Worm (Caenorhabditis elegans) whole organism, L2 larva: ENCODE results near the gene C03B1.14.
A peak's percentile ranks its signal among the peaks of the same experiment; 100 is the strongest.

Source experiments
- C34F6.9 ChIP-seq: fragments of 150-350 bp; optimal IDR thresholded peaks from 2 replicates; lab custom pipeline; 2014; ENCODE audit warnings: missing biosample characterization, missing genetic modification characterization
- ZK546.5 ChIP-seq: sonication (generic microtip); optimal IDR thresholded peaks from 2 replicates; lab custom pipeline; 2017; ENCODE audit warnings: missing biosample characterization, missing genetic modification characterization
- alr-1 ChIP-seq: fragments of 150-350 bp; optimal IDR thresholded peaks from 2 replicates; lab custom pipeline; 2014; ENCODE audit warnings: missing biosample characterization, missing genetic modification characterization
- aly-2 ChIP-seq: fragments of 150-350 bp; optimal IDR thresholded peaks from 2 replicates; lab custom pipeline; 2014; ENCODE audit warnings: missing biosample characterization, missing genetic modification characterization
- blmp-1 ChIP-seq: sonication (generic microtip); optimal IDR thresholded peaks from 2 replicates; lab custom pipeline; 2017; ENCODE audit warnings: missing genetic modification characterization, mild to moderate bottlenecking, missing compliant biosample characterization, antibody characterized with exemption, moderate library complexity; ENCODE audit not compliant: insufficient read depth
- ceh-16 ChIP-seq: fragments of 150-350 bp; optimal IDR thresholded peaks from 2 replicates; lab custom pipeline; 2014; ENCODE audit warnings: missing biosample characterization, missing genetic modification characterization
- ceh-82 ChIP-seq: fragments of 150-350 bp; optimal IDR thresholded peaks from 2 replicates; lab custom pipeline; 2014; ENCODE audit warnings: missing biosample characterization, missing genetic modification characterization
- crh-2 ChIP-seq: sonication (generic microtip); optimal IDR thresholded peaks from 2 replicates; lab custom pipeline; 2017; ENCODE audit warnings: missing biosample characterization, missing genetic modification characterization
- dmd-4 ChIP-seq: sonication (generic microtip); optimal IDR thresholded peaks from 2 replicates; lab custom pipeline; 2017; ENCODE audit warnings: missing biosample characterization, missing genetic modification characterization
- egl-27 ChIP-seq: sonication (generic microtip); optimal IDR thresholded peaks from 3 replicates; lab custom pipeline; 2017; ENCODE audit warnings: missing biosample characterization, missing genetic modification reagents, missing genetic modification characterization
- elt-1 ChIP-seq: fragments of 150-350 bp; optimal IDR thresholded peaks from 2 replicates; lab custom pipeline; 2014; ENCODE audit warnings: missing biosample characterization, missing genetic modification characterization
- fos-1 ChIP-seq: fragments of 150-350 bp; optimal IDR thresholded peaks from 2 replicates; lab custom pipeline; 2014; ENCODE audit warnings: missing biosample characterization, missing genetic modification characterization
- gmeb-1 ChIP-seq: fragments of 150-350 bp; optimal IDR thresholded peaks from 2 replicates; lab custom pipeline; 2014; ENCODE audit warnings: missing biosample characterization, missing genetic modification characterization
- lin-11 ChIP-seq: fragments of 150-350 bp; sonication (generic microtip); optimal IDR thresholded peaks from 2 replicates; lab custom pipeline; 2014; ENCODE audit warnings: missing biosample characterization, missing genetic modification characterization, inconsistent platforms, mixed read lengths
- lin-13 ChIP-seq: fragments of 150-350 bp; optimal IDR thresholded peaks from 2 replicates; lab custom pipeline; 2014; ENCODE audit warnings: missing biosample characterization, missing genetic modification reagents, missing genetic modification characterization
- lin-39 ChIP-seq: fragments of 150-350 bp; optimal IDR thresholded peaks from 2 replicates; lab custom pipeline; 2014; ENCODE audit warnings: missing biosample characterization, missing genetic modification reagents, missing genetic modification characterization
- lsy-2 ChIP-seq, 2 experiments: fragments of 150-350 bp in 1 of 2; sonication (generic microtip) in 1 of 2; optimal IDR thresholded peaks; 2 replicates each; lab custom pipeline; 2014 to 2017; ENCODE audit warnings: missing biosample characterization in 2 of 2, missing genetic modification characterization in 2 of 2
- mab-5 ChIP-seq: fragments of 150-350 bp; optimal IDR thresholded peaks from 2 replicates; lab custom pipeline; 2014; ENCODE audit warnings: missing biosample characterization, missing genetic modification characterization
- mbf-1 ChIP-seq: sonication (generic microtip); optimal IDR thresholded peaks from 2 replicates; lab custom pipeline; 2017; ENCODE audit warnings: missing biosample characterization, missing genetic modification characterization
- mdl-1 ChIP-seq, 2 experiments: fragments of 150-350 bp in 1 of 2; sonication (generic microtip) in 1 of 2; optimal IDR thresholded peaks; 2 replicates each; lab custom pipeline; 2017; ENCODE audit warnings: missing biosample characterization in 2 of 2, missing genetic modification characterization in 2 of 2
- nhr-10 ChIP-seq: sonication (generic microtip); optimal IDR thresholded peaks from 2 replicates; lab custom pipeline; 2017; ENCODE audit warnings: missing biosample characterization, missing genetic modification characterization
- nhr-11 ChIP-seq: fragments of 150-350 bp; optimal IDR thresholded peaks from 2 replicates; lab custom pipeline; 2014; ENCODE audit warnings: missing biosample characterization, missing genetic modification characterization
- nhr-12 ChIP-seq: fragments of 150-350 bp; optimal IDR thresholded peaks from 2 replicates; lab custom pipeline; 2014; ENCODE audit warnings: missing biosample characterization, missing genetic modification characterization
- nhr-21 ChIP-seq: fragments of 150-350 bp; optimal IDR thresholded peaks from 2 replicates; lab custom pipeline; 2014; ENCODE audit warnings: missing biosample characterization, missing genetic modification characterization
- nhr-237 ChIP-seq: fragments of 150-350 bp; optimal IDR thresholded peaks from 2 replicates; lab custom pipeline; 2014; ENCODE audit warnings: missing biosample characterization, missing genetic modification characterization
- nhr-25 ChIP-seq: fragments of 150-350 bp; sonication (generic microtip); optimal IDR thresholded peaks from 3 replicates; lab custom pipeline; 2014; ENCODE audit warnings: missing biosample characterization, missing genetic modification characterization
- nhr-6 ChIP-seq: fragments of 150-350 bp; optimal IDR thresholded peaks from 2 replicates; lab custom pipeline; 2014; ENCODE audit warnings: missing biosample characterization, missing genetic modification characterization
- nhr-77 ChIP-seq: fragments of 150-350 bp; optimal IDR thresholded peaks from 2 replicates; lab custom pipeline; 2014; ENCODE audit warnings: missing biosample characterization, missing genetic modification characterization
- skn-1 ChIP-seq: sonication (generic microtip); optimal IDR thresholded peaks from 2 replicates; lab custom pipeline; 2017; ENCODE audit warnings: missing biosample characterization, missing genetic modification characterization
- sma-9 ChIP-seq, 2 experiments: fragments of 150-350 bp in 1 of 2; sonication (generic microtip) in 1 of 2; optimal IDR thresholded peaks; 2 replicates each; lab custom pipeline; 2014 to 2016; ENCODE audit warnings: missing genetic modification characterization in 2 of 2, mild to moderate bottlenecking in 1 of 2, missing biosample characterization in 1 of 2, missing compliant biosample characterization in 1 of 2, missing genetic modification reagents in 1 of 2, moderate library complexity in 1 of 2
- snpc-4 ChIP-seq: fragments of 150-350 bp; optimal IDR thresholded peaks from 2 replicates; lab custom pipeline; 2014; ENCODE audit warnings: missing biosample characterization, missing genetic modification characterization
- unc-62 ChIP-seq: fragments of 150-350 bp; optimal IDR thresholded peaks from 2 replicates; lab custom pipeline; 2014; ENCODE audit warnings: missing biosample characterization, missing genetic modification reagents, missing genetic modification characterization
- zag-1 ChIP-seq: fragments of 150-350 bp; optimal IDR thresholded peaks from 2 replicates; lab custom pipeline; 2014; ENCODE audit warnings: missing biosample characterization, missing genetic modification characterization
- ztf-1 ChIP-seq: fragments of 200-800 bp; sonication (Bioruptor generic); conservative IDR thresholded peaks from 2 replicates; pipeline ENCODE4 v1.3.6; 2022; ENCODE audit warnings: missing genetic modification characterization, missing compliant biosample characterization
- ztf-11 ChIP-seq: sonication (generic microtip); optimal IDR thresholded peaks from 2 replicates; lab custom pipeline; 2017; ENCODE audit warnings: missing biosample characterization, missing genetic modification characterization
- ztf-4 ChIP-seq: fragments of 150-350 bp; optimal IDR thresholded peaks from 2 replicates; lab custom pipeline; 2014; ENCODE audit warnings: missing biosample characterization, missing genetic modification characterization

Gene C03B1.14

DNA sequence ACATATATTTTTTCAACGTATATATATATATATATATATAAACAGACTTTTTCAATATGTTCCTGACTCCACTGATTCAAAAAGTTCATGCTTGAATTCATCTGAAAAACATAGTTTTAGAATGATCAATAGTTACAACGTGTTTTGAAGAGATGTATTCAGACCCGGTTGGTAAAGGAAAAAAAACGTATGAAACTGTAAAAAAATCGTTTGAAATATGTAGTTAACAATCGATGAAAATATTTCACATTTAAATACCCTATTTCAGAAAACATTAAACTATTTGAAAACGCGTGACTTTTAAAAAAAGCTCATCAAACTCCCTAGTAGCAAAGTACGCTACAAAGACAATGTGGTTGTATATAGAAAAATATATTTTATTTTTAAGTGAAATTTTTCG, at the start of gene C03B1.14:
Gene C03B1.14, minus strand, starts transcription at position 101 of the 400 bp plus-strand sequence.
- TF ChIP-seq nhr-77 (tag; lab: Kevin White, UChicago) (no peak), fos-1 (tag; lab: Kevin White, UChicago) (no peak), crh-2 (tag; lab: Kevin White, UChicago) (no peak), zag-1 (tag; lab: Kevin White, UChicago) (no peak), nhr-25 (tag; lab: Kevin White, UChicago) (no peak), ceh-82 (tag; lab: Kevin White, UChicago) (no peak), unc-62 (GFP tag; lab: Kevin White, UChicago) (no peak), skn-1 (tag; lab: Kevin White, UChicago) (no peak), nhr-21 (no peak), sma-9 (GFP tag; optimal IDR thresholded peaks at IDR 0.05; lab: Kevin White, UChicago) (no peak), sma-9 (tag; optimal IDR thresholded peaks at IDR 0.05; lab: Kevin White, UChicago) (no peak), blmp-1 (tag; lab: Kevin White, UChicago) (no peak), ztf-1 (GFP tag; lab: Robert Waterston, UW) (no peak), nhr-10 (tag; lab: Kevin White, UChicago) (no peak)

DNA sequence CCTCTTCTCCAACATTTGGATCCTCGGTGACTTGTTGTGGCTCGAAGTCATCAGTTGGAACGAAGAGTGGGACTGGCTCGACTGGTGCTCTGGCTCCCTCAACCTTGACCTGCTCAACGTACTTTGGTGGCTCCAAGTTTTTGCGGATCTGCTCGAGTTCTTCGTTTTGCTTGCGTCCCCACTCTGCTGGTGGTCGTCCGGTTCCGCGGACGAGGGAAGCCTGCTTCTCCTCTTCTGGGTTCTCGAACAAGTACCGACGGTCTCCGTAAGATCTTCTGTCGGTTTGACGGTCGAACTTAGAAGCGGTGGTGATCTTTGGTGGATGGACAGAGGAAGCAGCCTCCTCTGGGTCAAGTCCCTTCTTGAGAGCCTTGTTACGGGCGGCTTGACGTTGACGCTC, 48.2 kb upstream of the C03B1.14 start:
- no peak for TF ChIP-seq nhr-12 (tag; lab: Kevin White, UChicago)
- no peak for TF ChIP-seq nhr-21
- no peak for TF ChIP-seq lsy-2 (tag; optimal IDR thresholded peaks at IDR 0.05; lab: Kevin White, UChicago)
- TF ChIP-seq ceh-16 (tag; lab: Kevin White, UChicago): no peak
- no peak for TF ChIP-seq nhr-10 (tag; lab: Kevin White, UChicago)
- no peak for TF ChIP-seq ztf-1 (GFP tag; lab: Robert Waterston, UW)
- no peak for TF ChIP-seq zag-1 (tag; lab: Kevin White, UChicago)
- TF ChIP-seq lin-11 (tag; lab: Kevin White, UChicago): no peak
- no peak for TF ChIP-seq ztf-11 (tag; lab: Kevin White, UChicago)
- no peak for TF ChIP-seq dmd-4 (tag; lab: Kevin White, UChicago)
- TF ChIP-seq nhr-237: no peak
- TF ChIP-seq snpc-4 (tag; lab: Kevin White, UChicago): no peak
- TF ChIP-seq crh-2 (tag; lab: Kevin White, UChicago): no peak
- no peak for TF ChIP-seq alr-1 (tag; lab: Kevin White, UChicago)
- no peak for TF ChIP-seq ZK546.5 (tag; lab: Kevin White, UChicago)

- TF ChIP-seq skn-1 (tag; lab: Kevin White, UChicago) (peak; percentile 90), elt-1 (no peak), lsy-2 (tag; optimal IDR thresholded peaks at IDR 0.05; lab: Kevin White, UChicago) (peak in 1 of 2 experiments; percentile 13), fos-1 (tag; lab: Kevin White, UChicago) (peak; percentile 23)
Observed at ce11 chrX:6408286-6408685, 47.7 kb upstream of the C03B1.14 start.

DNA sequence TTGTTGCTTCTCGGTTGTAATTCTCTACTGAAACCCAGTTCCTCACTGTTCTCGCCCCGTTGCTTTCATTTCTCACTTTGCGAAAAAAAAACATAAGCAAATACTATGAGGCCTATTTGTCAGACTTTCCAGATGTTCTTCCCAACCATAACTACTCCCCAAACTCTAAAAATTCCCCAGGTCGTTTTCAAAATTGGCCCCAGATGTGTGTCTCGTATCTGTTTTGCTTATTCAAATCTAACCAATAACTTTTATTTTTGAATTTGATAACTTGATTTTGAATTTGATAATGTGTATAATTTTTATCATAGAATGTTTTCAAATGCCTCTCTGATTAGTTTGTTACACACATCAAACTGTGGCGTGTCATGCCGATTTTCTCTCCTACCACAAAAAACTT, 47.2 kb upstream of the C03B1.14 start:
- TF ChIP-seq lin-39 (no peak), zag-1 (tag; lab: Kevin White, UChicago) (no peak), nhr-12 (tag; lab: Kevin White, UChicago) (no peak), C34F6.9 (tag; lab: Kevin White, UChicago) (no peak)
- TF ChIP-seq, all 48 proteins: peak for 0

ce11 chrX:6405905-6406304, 45.3 kb upstream of the C03B1.14 start:
- no peak for TF ChIP-seq nhr-12 (tag; lab: Kevin White, UChicago)
- no peak for TF ChIP-seq mbf-1 (tag; lab: Kevin White, UChicago)
- TF ChIP-seq nhr-6 (tag; lab: Kevin White, UChicago): no peak
- TF ChIP-seq nhr-21: no peak
- no peak for TF ChIP-seq ztf-1 (GFP tag; lab: Robert Waterston, UW)
- no peak for TF ChIP-seq alr-1 (tag; lab: Kevin White, UChicago)
- TF ChIP-seq crh-2 (tag; lab: Kevin White, UChicago): no peak
- TF ChIP-seq lsy-2 (tag; optimal IDR thresholded peaks at IDR 0.05; lab: Kevin White, UChicago): no peak
- no peak for TF ChIP-seq nhr-11 (tag; lab: Kevin White, UChicago)
- TF ChIP-seq mdl-1 (tag; optimal IDR thresholded peaks at IDR 0.05; lab: Kevin White, UChicago): no peak
- TF ChIP-seq egl-27: no peak

- no peak for TF ChIP-seq nhr-21
- TF ChIP-seq mab-5: no peak
- TF ChIP-seq elt-1: no peak
- TF ChIP-seq egl-27: no peak
- no peak for TF ChIP-seq nhr-10 (tag; lab: Kevin White, UChicago)
- no peak for TF ChIP-seq ztf-4 (tag; lab: Kevin White, UChicago)
- TF ChIP-seq nhr-12 (tag; lab: Kevin White, UChicago): no peak
- TF ChIP-seq mdl-1 (tag; optimal IDR thresholded peaks at IDR 0.05; lab: Kevin White, UChicago): no peak
- no peak for TF ChIP-seq nhr-25 (tag; lab: Kevin White, UChicago)
- TF ChIP-seq gmeb-1 (tag; lab: Kevin White, UChicago): no peak
- no peak for TF ChIP-seq lin-39
- no peak for TF ChIP-seq lin-13 (GFP tag; lab: Kevin White, UChicago)
- TF ChIP-seq aly-2 (tag; lab: Kevin White, UChicago): no peak
Observed at ce11 chrX:6403122-6403521, 42.6 kb upstream of the C03B1.14 start, which contains the start of gene glt-4. Gene glt-4, plus strand, starts transcription at chrX:6403422.
